Fruit fly (Drosophila melanogaster) whole organism, embryonic: ENCODE data around the gene CG5986.

Source experiments
- Abd-B ChIP-seq: fragments of 200-800 bp; sonication (Bioruptor generic); optimal IDR thresholded peaks from 2 replicates; lab custom pipeline; 2018; ENCODE audit warnings: missing biosample characterization, mild to moderate bottlenecking, missing genetic modification characterization, moderate library complexity
- B-H1 ChIP-seq: fragments of 200-800 bp; sonication (Bioruptor generic); IDR thresholded peaks from 3 replicates; pipeline ENCODE4 v1.3.6; 2022; ENCODE audit warnings: missing biosample characterization, missing genetic modification characterization
- BEAF-32 ChIP-seq: fragments of 200-800 bp; sonication (Bioruptor generic); optimal IDR thresholded peaks from 3 replicates; lab custom pipeline; 2017; ENCODE audit warnings: missing biosample characterization, missing genetic modification characterization, mild to moderate bottlenecking, moderate library complexity, missing genetic modification reagents
- Bgb ChIP-seq: fragments of 200-800 bp; sonication (Bioruptor generic); IDR thresholded peaks from 2 replicates; pipeline ENCODE4 v1.3.6; 2022; ENCODE audit warnings: missing biosample characterization, missing genetic modification characterization; ENCODE audit not compliant: partially characterized antibody
- CG10565 ChIP-seq: fragments of 200-800 bp; sonication (Bioruptor generic); optimal IDR thresholded peaks from 3 replicates; lab custom pipeline; 2016; ENCODE audit warnings: missing biosample characterization, mild to moderate bottlenecking, missing genetic modification characterization
- CG12659 ChIP-seq: fragments of 200-800 bp; sonication (Bioruptor generic); optimal IDR thresholded peaks from 3 replicates; lab custom pipeline; 2017; ENCODE audit warnings: mild to moderate bottlenecking, missing biosample characterization, missing genetic modification reagents, missing genetic modification characterization
- CG14050 ChIP-seq: fragments of 200-800 bp; sonication (Bioruptor generic); IDR thresholded peaks from 3 replicates; pipeline ENCODE4 v1.3.6; 2022; ENCODE audit warnings: missing biosample characterization, missing genetic modification characterization
- CG15073 ChIP-seq: fragments of 200-800 bp; sonication (Bioruptor generic); optimal IDR thresholded peaks from 2 replicates; lab custom pipeline; 2016; ENCODE audit warnings: missing biosample characterization, missing genetic modification characterization
- CG15514 ChIP-seq: fragments of 200-800 bp; sonication (Bioruptor generic); optimal IDR thresholded peaks from 3 replicates; lab custom pipeline; 2017; ENCODE audit warnings: missing biosample characterization, missing genetic modification characterization, mild to moderate bottlenecking, moderate library complexity, missing genetic modification reagents
- CG31388 ChIP-seq: fragments of 200-800 bp; sonication (Bioruptor generic); optimal IDR thresholded peaks from 2 replicates; lab custom pipeline; 2016; ENCODE audit warnings: missing biosample characterization, missing genetic modification characterization
- CG34224 ChIP-seq: fragments of 200-800 bp; sonication (Bioruptor generic); IDR thresholded peaks from 3 replicates; pipeline ENCODE4 v1.3.6; 2022; ENCODE audit warnings: missing biosample characterization, missing genetic modification characterization; ENCODE audit not compliant: partially characterized antibody
- CG3838 ChIP-seq: fragments of 200-800 bp; sonication (Bioruptor generic); optimal IDR thresholded peaks from 3 replicates; lab custom pipeline; 2016; ENCODE audit warnings: missing biosample characterization, missing genetic modification characterization
- CG4328 ChIP-seq: fragments of 200-800 bp; sonication (Bioruptor generic); optimal IDR thresholded peaks from 3 replicates; lab custom pipeline; 2017; ENCODE audit warnings: missing biosample characterization, missing genetic modification reagents, missing genetic modification characterization
- CG4617 ChIP-seq: fragments of 200-800 bp; sonication (Bioruptor generic); optimal IDR thresholded peaks from 3 replicates; lab custom pipeline; 2016; ENCODE audit warnings: missing biosample characterization, missing genetic modification characterization, borderline replicate concordance
- CG6854 ChIP-seq: fragments of 200-800 bp; sonication (Bioruptor generic); optimal IDR thresholded peaks from 3 replicates; lab custom pipeline; 2017; ENCODE audit warnings: missing biosample characterization, mild to moderate bottlenecking, missing genetic modification characterization
- CG7357 ChIP-seq: fragments of 200-800 bp; sonication (Bioruptor generic); IDR thresholded peaks from 3 replicates; pipeline ENCODE4 v1.3.6; 2022; ENCODE audit warnings: missing biosample characterization, missing genetic modification characterization
- CG7963 ChIP-seq: fragments of 200-800 bp; sonication (Bioruptor generic); IDR thresholded peaks from 3 replicates; pipeline ENCODE4 v1.3.6; 2022; ENCODE audit warnings: missing biosample characterization, missing genetic modification characterization; ENCODE audit not compliant: partially characterized antibody
- CG9876 ChIP-seq: fragments of 200-800 bp; sonication (Bioruptor generic); optimal IDR thresholded peaks from 2 replicates; lab custom pipeline; 2016; ENCODE audit warnings: missing biosample characterization, missing genetic modification characterization
- CG9932 ChIP-seq: fragments of 200-800 bp; sonication (Bioruptor generic); IDR thresholded peaks from 2 replicates; pipeline ENCODE4 v1.3.6; 2022; ENCODE audit warnings: missing biosample characterization, missing genetic modification characterization
- Eip74EF ChIP-seq, 2 experiments: fragments of 200-800 bp in 1 of 2; fragments of >200 bp in 1 of 2; sonication (Bioruptor generic) in 1 of 2; optimal IDR thresholded peaks; 2 replicates each; lab custom pipeline; 2017 to 2019; ENCODE audit warnings: missing biosample characterization in 2 of 2, missing genetic modification characterization in 2 of 2, mild to moderate bottlenecking in 1 of 2, moderate library complexity in 1 of 2
- Ets65A ChIP-seq: fragments of 200-800 bp; sonication (Bioruptor generic); peaks from one replicate; lab custom pipeline; 2016; ENCODE audit warnings: missing biosample characterization, missing genetic modification characterization
- MESR4 ChIP-seq: fragments of 200-800 bp; sonication (Bioruptor generic); optimal IDR thresholded peaks from 2 replicates; lab custom pipeline; 2018; ENCODE audit warnings: missing biosample characterization, mild to moderate bottlenecking, missing genetic modification characterization, moderate library complexity
- NFAT ChIP-seq: fragments of 200-800 bp; sonication (Bioruptor generic); IDR thresholded peaks from 2 replicates; pipeline ENCODE4 v1.3.6; 2022; ENCODE audit warnings: missing biosample characterization, missing genetic modification characterization
- Oli ChIP-seq: fragments of 200-800 bp; sonication (Bioruptor generic); optimal IDR thresholded peaks from 2 replicates; lab custom pipeline; 2018; ENCODE audit warnings: missing biosample characterization, mild to moderate bottlenecking, missing genetic modification characterization, moderate library complexity
- Optix ChIP-seq: fragments of 200-800 bp; sonication (Bioruptor generic); IDR thresholded peaks from 3 replicates; pipeline ENCODE4 v1.3.6; 2022; ENCODE audit warnings: missing biosample characterization, missing genetic modification characterization
- Pdp1 ChIP-seq, 2 experiments: fragments of 200-800 bp; sonication (Bioruptor generic); optimal IDR thresholded peaks; 3 replicates each; lab custom pipeline; 2016; ENCODE audit warnings: missing biosample characterization in 2 of 2, missing genetic modification characterization in 2 of 2, mild to moderate bottlenecking in 1 of 2, moderate library complexity in 1 of 2
- Ravus ChIP-seq: fragments of 200-800 bp; sonication (Bioruptor generic); IDR thresholded peaks from 2 replicates; pipeline ENCODE4 v1.3.6; 2022; ENCODE audit warnings: missing biosample characterization, missing genetic modification characterization
- Rfx ChIP-seq: fragments of 200-800 bp; sonication (Bioruptor generic); IDR thresholded peaks from 2 replicates; pipeline ENCODE4 v1.3.6; 2022; ENCODE audit warnings: missing biosample characterization, missing genetic modification characterization
- Stat92E ChIP-seq, 3 experiments: fragments of >200 bp in 2 of 3; fragments of 200-800 bp in 1 of 3; sonication (Bioruptor generic) in 1 of 3; optimal IDR thresholded peaks; 2 replicates each; lab custom pipeline; 2017 to 2019; ENCODE audit warnings: missing biosample characterization in 3 of 3, missing genetic modification characterization in 3 of 3, mild to moderate bottlenecking in 1 of 3, moderate library complexity in 1 of 3
- Tbp ChIP-seq: fragments of >200 bp; optimal IDR thresholded peaks from 2 replicates; lab custom pipeline; 2018; ENCODE audit warnings: missing biosample characterization, missing genetic modification characterization
- Xbp1 ChIP-seq: fragments of 200-800 bp; sonication (Bioruptor generic); optimal IDR thresholded peaks from 3 replicates; lab custom pipeline; 2016; ENCODE audit warnings: missing biosample characterization, mild to moderate bottlenecking, missing genetic modification characterization
- croc ChIP-seq: fragments of 200-800 bp; sonication (Bioruptor generic); conservative IDR thresholded peaks from 3 replicates; pipeline ENCODE4 v1.3.6; 2022; ENCODE audit warnings: missing biosample characterization, missing genetic modification characterization
- h ChIP-seq: fragments of >200 bp; optimal IDR thresholded peaks from 2 replicates; lab custom pipeline; 2017
- kah ChIP-seq: fragments of 200-800 bp; sonication (Bioruptor generic); optimal IDR thresholded peaks from 2 replicates; lab custom pipeline; 2018; ENCODE audit warnings: missing biosample characterization, mild to moderate bottlenecking, missing genetic modification characterization
- kni ChIP-seq: fragments of 200-800 bp; sonication (Bioruptor generic); optimal IDR thresholded peaks from 3 replicates; lab custom pipeline; 2017; ENCODE audit warnings: mild to moderate bottlenecking, missing biosample characterization, missing genetic modification reagents, missing genetic modification characterization
- luna ChIP-seq: fragments of 200-800 bp; sonication (Bioruptor generic); optimal IDR thresholded peaks from 2 replicates; lab custom pipeline; 2016; ENCODE audit warnings: missing biosample characterization, missing genetic modification characterization
- maf-S ChIP-seq: fragments of 200-800 bp; sonication (Bioruptor generic); optimal IDR thresholded peaks from 2 replicates; lab custom pipeline; 2016; ENCODE audit warnings: missing biosample characterization, missing genetic modification characterization
- p53 ChIP-seq: fragments of 200-800 bp; sonication (Bioruptor generic); optimal IDR thresholded peaks from 2 replicates; lab custom pipeline; 2016; ENCODE audit warnings: missing biosample characterization, missing genetic modification characterization
- pan ChIP-seq, 4 experiments: fragments of >200 bp in 3 of 4; fragments of 200-800 bp in 1 of 4; sonication (Bioruptor generic) in 1 of 4; optimal IDR thresholded peaks in 3 of 4; IDR thresholded peaks in 1 of 4; 2 replicates each; pipeline versions ENCODE4 v1.3.6 to Lab custom; 2017 to 2022; ENCODE audit warnings: missing biosample characterization in 2 of 4, missing genetic modification characterization in 2 of 4, mixed read lengths in 1 of 4
- scrt ChIP-seq: fragments of 200-800 bp; sonication (Bioruptor generic); optimal IDR thresholded peaks from 2 replicates; lab custom pipeline; 2018; ENCODE audit warnings: missing biosample characterization, mild to moderate bottlenecking, missing genetic modification characterization, moderate library complexity
- shn ChIP-seq: fragments of 200-800 bp; sonication (Bioruptor generic); optimal IDR thresholded peaks from 3 replicates; lab custom pipeline; 2016; ENCODE audit warnings: missing biosample characterization, missing genetic modification characterization
- sima ChIP-seq: fragments of 200-800 bp; sonication (Bioruptor generic); optimal IDR thresholded peaks from 2 replicates; lab custom pipeline; 2016; ENCODE audit warnings: missing biosample characterization, missing genetic modification characterization
- slp2 ChIP-seq: fragments of 200-800 bp; sonication (Bioruptor generic); optimal IDR thresholded peaks from 2 replicates; lab custom pipeline; 2016; ENCODE audit warnings: missing biosample characterization, missing genetic modification characterization
- sqz ChIP-seq: fragments of 200-800 bp; sonication (Bioruptor generic); optimal IDR thresholded peaks from 3 replicates; lab custom pipeline; 2018; ENCODE audit warnings: missing biosample characterization, mild to moderate bottlenecking, missing genetic modification characterization
- tgo ChIP-seq: fragments of 200-800 bp; sonication (Bioruptor generic); IDR thresholded peaks from 3 replicates; pipeline ENCODE4 v1.3.6; 2022; ENCODE audit warnings: missing biosample characterization, missing genetic modification characterization
- tup ChIP-seq: fragments of 200-800 bp; sonication (Bioruptor generic); optimal IDR thresholded peaks from 2 replicates; lab custom pipeline; 2016; ENCODE audit warnings: missing biosample characterization, mild to moderate bottlenecking, missing genetic modification characterization, moderate library complexity
- usp ChIP-seq: fragments of >200 bp; optimal IDR thresholded peaks from 2 replicates; lab custom pipeline; 2017; ENCODE audit warnings: missing biosample characterization, missing genetic modification characterization
- wek ChIP-seq: fragments of 200-800 bp; sonication (Bioruptor generic); optimal IDR thresholded peaks from 3 replicates; lab custom pipeline; 2018; ENCODE audit warnings: missing biosample characterization, mild to moderate bottlenecking, missing genetic modification characterization, moderate library complexity
- wor ChIP-seq: fragments of 200-800 bp; sonication (Bioruptor generic); IDR thresholded peaks from 2 replicates; pipeline ENCODE4 v1.3.6; 2022; ENCODE audit warnings: missing biosample characterization, missing genetic modification characterization

Gene CG5986

dm6 chr3R:24031825-24032523 is 15.6 kb upstream of the CG5986 start, which contains the start of the genes KrT95D and Mettl3 (continued):
- peak; percentile 88 for TF ChIP-seq Ets65A (GFP tag; lab: Kevin White, UChicago)
- TF ChIP-seq tgo (GFP tag; lab: Robert Waterston, UW), result no peak
- no peak for TF ChIP-seq CG3838 (GFP tag; lab: Kevin White, UChicago)
- TF ChIP-seq CG34224 (GFP tag; lab: Robert Waterston, UW), result peak; percentile 30; the same call in 1 of the 3 replicates
- TF ChIP-seq kni (GFP tag; lab: Kevin White, UChicago), result peak; percentile 11
- TF ChIP-seq BEAF-32 (GFP tag; lab: Kevin White, UChicago), result peak; percentile 56
- no peak for TF ChIP-seq shn (GFP tag; lab: Kevin White, UChicago)
- TF ChIP-seq luna (GFP tag; lab: Kevin White, UChicago), result no peak
- no peak for TF ChIP-seq usp
- TF ChIP-seq Optix (GFP tag; lab: Robert Waterston, UW), result no peak
- peak; percentile 8 for TF ChIP-seq Rfx (GFP tag; lab: Robert Waterston, UW)
- TF ChIP-seq CG9932 (GFP tag; lab: Robert Waterston, UW), result no peak
- no peak for TF ChIP-seq CG15073 (GFP tag; lab: Kevin White, UChicago)
- TF ChIP-seq slp2 (GFP tag; lab: Kevin White, UChicago), result no peak
- no peak for TF ChIP-seq sima (GFP tag; lab: Kevin White, UChicago)
- TF ChIP-seq croc, result no peak
- no peak for TF ChIP-seq wek (GFP tag; lab: Kevin White, UChicago)
- TF ChIP-seq p53 (GFP tag; lab: Kevin White, UChicago), result no peak
- TF ChIP-seq Oli, result no peak
- no peak for TF ChIP-seq MESR4 (GFP tag; lab: Kevin White, UChicago)
- TF ChIP-seq kah, result peak; percentile 18
- no peak for TF ChIP-seq CG6854 (GFP tag; lab: Kevin White, UChicago)
- no peak for TF ChIP-seq CG10565 (GFP tag; lab: Kevin White, UChicago)
- TF ChIP-seq Stat92E (GFP tag; optimal IDR thresholded peaks at IDR 0.05; lab: Kevin White, UChicago), result peak in 1 of 3 experiments; percentile 47
- no peak for TF ChIP-seq pan (optimal IDR thresholded peaks at IDR 0.05; lab: Kevin White, UChicago)
- no peak for TF ChIP-seq pan (GFP tag; optimal IDR thresholded peaks at IDR 0.05 in 1 of 2, IDR thresholded peaks at IDR 0.05 in 1 of 2)
- peak; percentile 59 for TF ChIP-seq CG15514
- TF ChIP-seq CG31388 (GFP tag; lab: Kevin White, UChicago), result no peak
- TF ChIP-seq Eip74EF (GFP tag; optimal IDR thresholded peaks at IDR 0.05; lab: Kevin White, UChicago), result no peak
- no peak for TF ChIP-seq Ravus (GFP tag; lab: Robert Waterston, UW)
- TF ChIP-seq NFAT (GFP tag; lab: Robert Waterston, UW), result no peak
- peak; percentile 81 for TF ChIP-seq scrt
- no peak for TF ChIP-seq B-H1 (GFP tag; lab: Robert Waterston, UW)
- no peak for TF ChIP-seq wor
- no peak for TF ChIP-seq CG7357 (GFP tag; lab: Robert Waterston, UW)
- TF ChIP-seq CG9876 (GFP tag; lab: Kevin White, UChicago), result no peak
- TF ChIP-seq Pdp1 (GFP tag; optimal IDR thresholded peaks at IDR 0.05; lab: Kevin White, UChicago), result peak; percentile 2 to 32
- TF ChIP-seq Bgb (GFP tag; lab: Robert Waterston, UW), result peak; percentile 38; the same call in 1 of the 2 replicates
- peak; percentile 20 for TF ChIP-seq Abd-B (GFP tag; lab: Kevin White, UChicago)
- no peak for TF ChIP-seq tup (GFP tag; lab: Kevin White, UChicago)
- TF ChIP-seq h, result no peak
- TF ChIP-seq CG4328 (GFP tag; lab: Kevin White, UChicago), result no peak
- TF ChIP-seq Tbp (GFP tag; lab: Kevin White, UChicago), result peak; percentile 62
- peak; percentile 99 for TF ChIP-seq sqz (GFP tag; lab: Kevin White, UChicago)
- TF ChIP-seq CG14050, result no peak
- no peak for TF ChIP-seq CG7963 (GFP tag; lab: Robert Waterston, UW)
- peak; percentile 83 for TF ChIP-seq CG12659 (GFP tag; lab: Kevin White, UChicago)
- TF ChIP-seq maf-S, result peak; percentile 36
- TF ChIP-seq Xbp1 (GFP tag; lab: Kevin White, UChicago), result no peak
- no peak for TF ChIP-seq CG4617
